Worm (Caenorhabditis elegans) whole organism, early embryonic: Measurements from ENCODE around the gene grl-8.

Experiments
- B0310.2 ChIP-seq: sonication (generic microtip); optimal IDR thresholded peaks from 2 replicates; lab custom pipeline; 2016; ENCODE audit warnings: mild to moderate bottlenecking, missing genetic modification characterization, missing compliant biosample characterization
- F13C5.2 ChIP-seq: sonication (generic microtip); optimal IDR thresholded peaks from 2 replicates; lab custom pipeline; 2017; ENCODE audit warnings: mild to moderate bottlenecking, missing genetic modification characterization, inconsistent platforms, missing compliant biosample characterization
- aly-1 ChIP-seq: sonication (generic microtip); optimal IDR thresholded peaks from 2 replicates; lab custom pipeline; 2016; ENCODE audit warnings: missing genetic modification characterization, missing compliant biosample characterization
- ama-1 ChIP-seq: fragments of 150-350 bp; optimal IDR thresholded peaks from 2 replicates; lab custom pipeline; 2014
- ceh-13 ChIP-seq: fragments of 200-800 bp; sonication (Bioruptor generic); optimal IDR thresholded peaks from 2 replicates; lab custom pipeline; 2018; ENCODE audit warnings: mild to moderate bottlenecking, missing genetic modification characterization, missing compliant biosample characterization
- ceh-36 ChIP-seq: sonication (generic microtip); optimal IDR thresholded peaks from 2 replicates; lab custom pipeline; 2016; ENCODE audit warnings: missing genetic modification characterization, inconsistent platforms, missing compliant biosample characterization
- ets-7 ChIP-seq: sonication (generic microtip); optimal IDR thresholded peaks from 2 replicates; lab custom pipeline; 2016; ENCODE audit warnings: missing genotype, missing genetic modification characterization, missing compliant biosample characterization
- flt-1 ChIP-seq: fragments of 200-800 bp; sonication (Bioruptor generic); IDR thresholded peaks from 2 replicates; pipeline ENCODE4 v1.3.6; 2022; ENCODE audit warnings: missing genetic modification characterization, missing compliant biosample characterization
- hmbx-1 ChIP-seq: sonication (generic microtip); optimal IDR thresholded peaks from 2 replicates; lab custom pipeline; 2016; ENCODE audit warnings: mild to moderate bottlenecking, missing genetic modification characterization, missing compliant biosample characterization
- hmg-4 ChIP-seq: fragments of 200-800 bp; sonication (Bioruptor generic); optimal IDR thresholded peaks from 2 replicates; lab custom pipeline; 2018; ENCODE audit warnings: mild to moderate bottlenecking, missing genetic modification characterization, missing compliant biosample characterization
- hnd-1 ChIP-seq: sonication (generic microtip); optimal IDR thresholded peaks from 2 replicates; lab custom pipeline; 2016; ENCODE audit warnings: missing genetic modification characterization, missing compliant biosample characterization
- pes-1 ChIP-seq: fragments of 200-800 bp; sonication (Bioruptor generic); IDR thresholded peaks from 2 replicates; pipeline ENCODE4 v1.3.6; 2022; ENCODE audit warnings: missing genetic modification reagents, missing genetic modification characterization, missing compliant biosample characterization
- scrt-1 ChIP-seq: fragments of 200-800 bp; sonication (Bioruptor generic); IDR thresholded peaks from 2 replicates; pipeline ENCODE4 v1.3.6; 2022; ENCODE audit warnings: missing genetic modification characterization, missing compliant biosample characterization
- sea-1 ChIP-seq: fragments of 200-800 bp; sonication (Bioruptor generic); conservative IDR thresholded peaks from 2 replicates; pipeline ENCODE4 v1.3.6; 2022; ENCODE audit warnings: missing genetic modification characterization, missing compliant biosample characterization
- tbx-11 ChIP-seq: fragments of 200-800 bp; sonication (Bioruptor generic); IDR thresholded peaks from 2 replicates; pipeline ENCODE4 v1.3.6; 2022; ENCODE audit warnings: missing genetic modification characterization, missing compliant biosample characterization
- tbx-37 ChIP-seq: fragments of 200-800 bp; sonication (Bioruptor generic); conservative IDR thresholded peaks from 2 replicates; pipeline ENCODE4 v1.3.6; 2022; ENCODE audit warnings: missing genetic modification reagents, missing genetic modification characterization, missing compliant biosample characterization
- tra-4 ChIP-seq: sonication (generic microtip); optimal IDR thresholded peaks from 2 replicates; lab custom pipeline; 2017; ENCODE audit warnings: missing genetic modification characterization, missing compliant biosample characterization

The grl-8 gene

ce11 chrV:6732995-6733394, at the start of gene grl-8:
TSS of gene grl-8 (minus strand) at chrV:6733095.
- TF ChIP-seq ceh-36 (tag; lab: Kevin White, UChicago), result no peak
- no peak for TF ChIP-seq scrt-1 (GFP tag; lab: Robert Waterston, UW)
- TF ChIP-seq tbx-11, result no peak
- no peak for TF ChIP-seq sea-1 (GFP tag; lab: Robert Waterston, UW)
- TF ChIP-seq ets-7 (tag; lab: Kevin White, UChicago), result no peak
- no peak for TF ChIP-seq pes-1
- TF ChIP-seq hnd-1 (tag; lab: Kevin White, UChicago), result no peak
- TF ChIP-seq tra-4 (tag; lab: Kevin White, UChicago), result no peak
- no peak for TF ChIP-seq F13C5.2 (tag; lab: Kevin White, UChicago)
- TF ChIP-seq hmg-4 (GFP tag; lab: Kevin White, UChicago), result no peak
- TF ChIP-seq ama-1, result no peak
- no peak for TF ChIP-seq ceh-13

- no peak for TF ChIP-seq sea-1 (GFP tag; lab: Robert Waterston, UW)
- no peak for TF ChIP-seq pes-1
- TF ChIP-seq scrt-1 (GFP tag; lab: Robert Waterston, UW), result no peak
- no peak for TF ChIP-seq ceh-13
- no peak for TF ChIP-seq tbx-37
- no peak for TF ChIP-seq tbx-11
- no peak for TF ChIP-seq ceh-36 (tag; lab: Kevin White, UChicago)
- TF ChIP-seq flt-1 (GFP tag; lab: Robert Waterston, UW), result no peak
- TF ChIP-seq hnd-1 (tag; lab: Kevin White, UChicago), result no peak
- no peak for TF ChIP-seq ama-1
- no peak for TF ChIP-seq hmg-4 (GFP tag; lab: Kevin White, UChicago)
- no peak for TF ChIP-seq aly-1
These were observed 49.4 kb upstream of the grl-8 start for ce11 chrV:6782260-6782659.

- TF ChIP-seq ets-7 (tag; lab: Kevin White, UChicago) (no peak), ama-1 (no peak), scrt-1 (GFP tag; lab: Robert Waterston, UW) (no peak), hnd-1 (tag; lab: Kevin White, UChicago) (no peak), tbx-37 (no peak), tra-4 (tag; lab: Kevin White, UChicago) (no peak), flt-1 (GFP tag; lab: Robert Waterston, UW) (no peak), hmbx-1 (tag; lab: Kevin White, UChicago) (no peak), tbx-11 (no peak), pes-1 (no peak), hmg-4 (GFP tag; lab: Kevin White, UChicago) (no peak), B0310.2 (tag; lab: Kevin White, UChicago) (no peak)
These were observed 47.8 kb upstream of the grl-8 start for ce11 chrV:6780676-6781075.

ce11 chrV:6780166-6780565, 47.3 kb upstream of the grl-8 start, which contains the start of gene ZC404.15:
TSS of gene ZC404.15 (plus strand) at chrV:6780466.
- TF ChIP-seq ama-1 (no peak), ceh-36 (tag; lab: Kevin White, UChicago) (no peak), ceh-13 (no peak), pes-1 (no peak), hmbx-1 (tag; lab: Kevin White, UChicago) (no peak), tbx-11 (no peak), aly-1 (no peak), flt-1 (GFP tag; lab: Robert Waterston, UW) (no peak)

- no peak for TF ChIP-seq B0310.2 (tag; lab: Kevin White, UChicago)
- no peak for TF ChIP-seq tbx-11
- TF ChIP-seq hmg-4 (GFP tag; lab: Kevin White, UChicago), result no peak
- TF ChIP-seq sea-1 (GFP tag; lab: Robert Waterston, UW), result no peak
- TF ChIP-seq ets-7 (tag; lab: Kevin White, UChicago), result no peak
- TF ChIP-seq flt-1 (GFP tag; lab: Robert Waterston, UW), result no peak
- TF ChIP-seq tbx-37, result no peak
- no peak for TF ChIP-seq ceh-36 (tag; lab: Kevin White, UChicago)
- TF ChIP-seq hmbx-1 (tag; lab: Kevin White, UChicago), result no peak
- TF ChIP-seq pes-1, result no peak
- TF ChIP-seq aly-1, result no peak
- no peak for TF ChIP-seq tra-4 (tag; lab: Kevin White, UChicago)
- TF ChIP-seq ceh-13, result no peak
- no peak for TF ChIP-seq ama-1
- TF ChIP-seq hnd-1 (tag; lab: Kevin White, UChicago), result no peak
These were observed 45.6 kb upstream of the grl-8 start for ce11 chrV:6778457-6778856.

- TF ChIP-seq tra-4 (tag; lab: Kevin White, UChicago) (no peak), hmbx-1 (tag; lab: Kevin White, UChicago) (no peak), tbx-11 (no peak), aly-1 (no peak), hmg-4 (GFP tag; lab: Kevin White, UChicago) (no peak), hnd-1 (tag; lab: Kevin White, UChicago) (no peak), ets-7 (tag; lab: Kevin White, UChicago) (no peak), B0310.2 (tag; lab: Kevin White, UChicago) (no peak), sea-1 (GFP tag; lab: Robert Waterston, UW) (no peak), F13C5.2 (tag; lab: Kevin White, UChicago) (no peak), tbx-37 (no peak), pes-1 (no peak), ama-1 (no peak), scrt-1 (GFP tag; lab: Robert Waterston, UW) (no peak)
These were observed 42.8 kb upstream of the grl-8 start, which contains the start of gene srh-28 for ce11 chrV:6775708-6776107. TSS of gene srh-28 (minus strand) at chrV:6775808.

ce11 chrV:6773735-6774134, 40.8 kb upstream of the grl-8 start, which contains the start of gene ZC404.16:
TSS of gene ZC404.16 (minus strand) at chrV:6773835.
- TF ChIP-seq tbx-11, result no peak
- TF ChIP-seq B0310.2 (tag; lab: Kevin White, UChicago), result no peak
- no peak for TF ChIP-seq flt-1 (GFP tag; lab: Robert Waterston, UW)
- no peak for TF ChIP-seq ceh-36 (tag; lab: Kevin White, UChicago)
- TF ChIP-seq pes-1, result no peak
- no peak for TF ChIP-seq F13C5.2 (tag; lab: Kevin White, UChicago)
- TF ChIP-seq hmg-4 (GFP tag; lab: Kevin White, UChicago), result no peak
- TF ChIP-seq tra-4 (tag; lab: Kevin White, UChicago), result no peak
- no peak for TF ChIP-seq ets-7 (tag; lab: Kevin White, UChicago)
- TF ChIP-seq ceh-13, result no peak
- no peak for TF ChIP-seq ama-1
- no peak for TF ChIP-seq sea-1 (GFP tag; lab: Robert Waterston, UW)
